Fruit fly (Drosophila melanogaster) whole organism, embryonic: Measurements from ENCODE around the gene asf1.

Source experiments
- CG13894 ChIP-seq: fragments of 200-800 bp; sonication (Bioruptor generic); optimal IDR thresholded peaks from 3 replicates; lab custom pipeline; 2018; ENCODE audit warnings: missing biosample characterization, mild to moderate bottlenecking, missing genetic modification characterization, moderate library complexity
- CG4730 ChIP-seq: fragments of 200-800 bp; sonication (Bioruptor generic); IDR thresholded peaks from 2 replicates; pipeline ENCODE4 v1.3.6; 2022; ENCODE audit warnings: missing biosample characterization, missing genetic modification characterization
- CG6254 ChIP-seq: fragments of 200-800 bp; sonication (Bioruptor generic); optimal IDR thresholded peaks from 3 replicates; lab custom pipeline; 2017; ENCODE audit warnings: mild to moderate bottlenecking, missing biosample characterization, missing genetic modification reagents, missing genetic modification characterization
- Scr ChIP-seq: fragments of 200-800 bp; sonication (Bioruptor generic); IDR thresholded peaks from 2 replicates; pipeline ENCODE4 v1.3.6; 2022; ENCODE audit warnings: missing biosample characterization, missing genetic modification characterization; ENCODE audit not compliant: partially characterized antibody
- bsh ChIP-seq, 2 experiments: fragments of 200-800 bp; sonication (Bioruptor generic); optimal IDR thresholded peaks; 2 replicates each; lab custom pipeline; 2017 to 2018; ENCODE audit warnings: mild to moderate bottlenecking in 2 of 2, missing biosample characterization in 2 of 2, missing genetic modification characterization in 2 of 2, moderate library complexity in 1 of 2
- fu2 ChIP-seq: fragments of 200-800 bp; sonication (Bioruptor generic); optimal IDR thresholded peaks from 2 replicates; lab custom pipeline; 2016; ENCODE audit warnings: missing biosample characterization, missing genetic modification characterization
- gem ChIP-seq: fragments of 200-800 bp; sonication (Bioruptor generic); optimal IDR thresholded peaks from 2 replicates; lab custom pipeline; 2019; ENCODE audit warnings: missing biosample characterization, mild to moderate bottlenecking, missing genetic modification characterization, moderate library complexity
- sim ChIP-seq: fragments of 200-800 bp; sonication (Bioruptor generic); IDR thresholded peaks from 2 replicates; pipeline ENCODE4 v1.3.6; 2022; ENCODE audit warnings: missing biosample characterization, missing genetic modification characterization

dm6 chr3L:19575650-19576049 lies 43.0 kb upstream of the asf1 start:
- no peak for TF ChIP-seq sim
- peak; percentile 41 for TF ChIP-seq CG6254 (GFP tag; lab: Kevin White, UChicago)
- TF ChIP-seq bsh (GFP tag; optimal IDR thresholded peaks at IDR 0.05; lab: Kevin White, UChicago): peak in 1 of 2 experiments; percentile 59
- TF ChIP-seq gem (tag; lab: Kevin White, UChicago): peak; percentile 50
- no peak for TF ChIP-seq CG13894 (tag; lab: Kevin White, UChicago)
- TF ChIP-seq fu2 (GFP tag; lab: Kevin White, UChicago): no peak
- no peak for TF ChIP-seq CG4730
- no peak for TF ChIP-seq Scr (GFP tag; lab: Robert Waterston, UW)
